Fruit fly (Drosophila melanogaster) whole organism, embryonic: Measurements from ENCODE around the gene CG6652.

Source experiments
- CG10267 ChIP-seq: fragments of 200-800 bp; sonication (Bioruptor generic); optimal IDR thresholded peaks from 2 replicates; lab custom pipeline; 2018; ENCODE audit warnings: missing biosample characterization, mild to moderate bottlenecking, missing genetic modification characterization, moderate library complexity
- CG10366 ChIP-seq: fragments of 200-800 bp; sonication (Bioruptor generic); IDR thresholded peaks from 2 replicates; pipeline ENCODE4 v1.3.6; 2022; ENCODE audit warnings: missing biosample characterization, missing genetic modification characterization
- CG10959 ChIP-seq: fragments of 200-800 bp; sonication (Bioruptor generic); IDR thresholded peaks from 2 replicates; pipeline ENCODE4 v1.3.6; 2022; ENCODE audit warnings: missing biosample characterization, missing genetic modification characterization
- CG11456 ChIP-seq: fragments of 200-800 bp; sonication (Bioruptor generic); IDR thresholded peaks from 3 replicates; pipeline ENCODE4 v1.3.6; 2022; ENCODE audit warnings: missing biosample characterization, missing genetic modification characterization
- CG12219 ChIP-seq: fragments of 200-800 bp; sonication (Bioruptor generic); optimal IDR thresholded peaks from 3 replicates; lab custom pipeline; 2018; ENCODE audit warnings: missing biosample characterization, mild to moderate bottlenecking, missing genetic modification characterization
- CG12299 ChIP-seq: fragments of 200-800 bp; sonication (Bioruptor generic); optimal IDR thresholded peaks from 2 replicates; lab custom pipeline; 2018; ENCODE audit warnings: missing biosample characterization, mild to moderate bottlenecking, missing genetic modification characterization
- CG12391 ChIP-seq: fragments of 200-800 bp; sonication (Bioruptor generic); optimal IDR thresholded peaks from 3 replicates; lab custom pipeline; 2018; ENCODE audit warnings: missing biosample characterization, mild to moderate bottlenecking, missing genetic modification characterization, moderate library complexity
- CG12942 ChIP-seq: fragments of 200-800 bp; sonication (Bioruptor generic); optimal IDR thresholded peaks from 3 replicates; lab custom pipeline; 2016; ENCODE audit warnings: missing biosample characterization, missing genetic modification characterization
- CG13624 ChIP-seq: fragments of 200-800 bp; sonication (Bioruptor generic); optimal IDR thresholded peaks from 2 replicates; lab custom pipeline; 2016; ENCODE audit warnings: missing biosample characterization, missing genetic modification characterization
- CG15514 ChIP-seq: fragments of 200-800 bp; sonication (Bioruptor generic); optimal IDR thresholded peaks from 3 replicates; lab custom pipeline; 2017; ENCODE audit warnings: missing biosample characterization, missing genetic modification characterization, mild to moderate bottlenecking, moderate library complexity, missing genetic modification reagents
- CG17829 ChIP-seq: fragments of 200-800 bp; optimal IDR thresholded peaks from 2 replicates; lab custom pipeline; 2019; ENCODE audit warnings: missing biosample characterization, mild to moderate bottlenecking, missing genetic modification characterization, moderate library complexity
- CG18262 ChIP-seq: fragments of 200-800 bp; optimal IDR thresholded peaks from 3 replicates; lab custom pipeline; 2019; ENCODE audit warnings: missing biosample characterization, mild to moderate bottlenecking, missing genetic modification characterization, moderate library complexity
- CG2120 ChIP-seq: fragments of 200-800 bp; sonication (Bioruptor generic); optimal IDR thresholded peaks from 3 replicates; lab custom pipeline; 2016; ENCODE audit warnings: missing biosample characterization, missing genetic modification characterization
- CG30020 ChIP-seq: fragments of 200-800 bp; optimal IDR thresholded peaks from 2 replicates; lab custom pipeline; 2019; ENCODE audit warnings: missing biosample characterization, mild to moderate bottlenecking, missing genetic modification characterization, moderate library complexity
- CG4424 ChIP-seq: fragments of 200-800 bp; sonication (Bioruptor generic); optimal IDR thresholded peaks from 3 replicates; lab custom pipeline; 2016; ENCODE audit warnings: missing biosample characterization, missing genetic modification characterization
- CG4730 ChIP-seq: fragments of 200-800 bp; sonication (Bioruptor generic); IDR thresholded peaks from 2 replicates; pipeline ENCODE4 v1.3.6; 2022; ENCODE audit warnings: missing biosample characterization, missing genetic modification characterization
- CG8478 ChIP-seq: fragments of >200 bp; optimal IDR thresholded peaks from 2 replicates; lab custom pipeline; 2018
- CG9797 ChIP-seq: fragments of 200-800 bp; sonication (Bioruptor generic); optimal IDR thresholded peaks from 3 replicates; lab custom pipeline; 2018; ENCODE audit warnings: missing biosample characterization, mild to moderate bottlenecking, missing genetic modification characterization
- CG9817 ChIP-seq: fragments of 200-800 bp; sonication (Bioruptor generic); optimal IDR thresholded peaks from 2 replicates; lab custom pipeline; 2018; ENCODE audit warnings: missing biosample characterization, mild to moderate bottlenecking, missing genetic modification characterization, moderate library complexity
- CG9932 ChIP-seq: fragments of 200-800 bp; sonication (Bioruptor generic); IDR thresholded peaks from 2 replicates; pipeline ENCODE4 v1.3.6; 2022; ENCODE audit warnings: missing biosample characterization, missing genetic modification characterization
- CHES-1-like ChIP-seq: fragments of 200-800 bp; sonication (Bioruptor generic); optimal IDR thresholded peaks from 2 replicates; lab custom pipeline; 2016; ENCODE audit warnings: missing biosample characterization, missing genetic modification characterization
- E2f2 ChIP-seq: fragments of 200-800 bp; sonication (Bioruptor generic); IDR thresholded peaks from 2 replicates; pipeline ENCODE4 v1.3.6; 2022; ENCODE audit warnings: missing biosample characterization, missing genetic modification characterization
- Eip74EF ChIP-seq, 2 experiments: fragments of 200-800 bp in 1 of 2; fragments of >200 bp in 1 of 2; sonication (Bioruptor generic) in 1 of 2; optimal IDR thresholded peaks; 2 replicates each; lab custom pipeline; 2017 to 2019; ENCODE audit warnings: missing biosample characterization in 2 of 2, missing genetic modification characterization in 2 of 2, mild to moderate bottlenecking in 1 of 2, moderate library complexity in 1 of 2
- Max ChIP-seq: fragments of 200-800 bp; sonication (Bioruptor generic); optimal IDR thresholded peaks from 2 replicates; lab custom pipeline; 2016; ENCODE audit warnings: missing biosample characterization, mild to moderate bottlenecking, missing genetic modification characterization
- Mrtf ChIP-seq: fragments of 200-800 bp; sonication (Bioruptor generic); IDR thresholded peaks from 3 replicates; pipeline ENCODE4 v1.3.6; 2022; ENCODE audit warnings: missing biosample characterization, missing genetic modification characterization
- Nf-YA ChIP-seq: fragments of 200-800 bp; sonication (Bioruptor generic); IDR thresholded peaks from 2 replicates; pipeline ENCODE4 v1.3.6; 2022; ENCODE audit warnings: missing biosample characterization, missing genetic modification characterization
- Nf-YC ChIP-seq: fragments of 200-800 bp; optimal IDR thresholded peaks from 3 replicates; lab custom pipeline; 2019; ENCODE audit warnings: missing biosample characterization, mild to moderate bottlenecking, missing genetic modification characterization, moderate library complexity
- Ravus ChIP-seq: fragments of 200-800 bp; sonication (Bioruptor generic); IDR thresholded peaks from 2 replicates; pipeline ENCODE4 v1.3.6; 2022; ENCODE audit warnings: missing biosample characterization, missing genetic modification characterization
- Sox100B ChIP-seq: fragments of 200-800 bp; sonication (Bioruptor generic); optimal IDR thresholded peaks from 3 replicates; lab custom pipeline; 2018; ENCODE audit warnings: missing biosample characterization, mild to moderate bottlenecking, missing genetic modification characterization
- Taf1 ChIP-seq: fragments of 200-800 bp; sonication (Bioruptor generic); IDR thresholded peaks from 2 replicates; pipeline ENCODE4 v1.3.6; 2022; ENCODE audit warnings: missing biosample characterization, missing genetic modification characterization
- br ChIP-seq: fragments of >200 bp; optimal IDR thresholded peaks from 2 replicates; lab custom pipeline; 2017
- chinmo ChIP-seq: fragments of 200-800 bp; sonication (Bioruptor generic); IDR thresholded peaks from 4 replicates; pipeline ENCODE4 v1.3.6; 2022; ENCODE audit warnings: missing biosample characterization, missing genetic modification characterization; ENCODE audit not compliant: partially characterized antibody
- corto ChIP-seq: fragments of 200-800 bp; sonication (Bioruptor generic); optimal IDR thresholded peaks from 2 replicates; lab custom pipeline; 2016; ENCODE audit warnings: missing biosample characterization, mild to moderate bottlenecking, missing genetic modification characterization, moderate library complexity
- gcm ChIP-seq: fragments of 200-800 bp; sonication (Bioruptor generic); optimal IDR thresholded peaks from 2 replicates; lab custom pipeline; 2019; ENCODE audit warnings: missing biosample characterization, mild to moderate bottlenecking, missing genetic modification characterization, moderate library complexity
- h ChIP-seq: fragments of >200 bp; optimal IDR thresholded peaks from 2 replicates; lab custom pipeline; 2017
- hb ChIP-seq: fragments of 200-800 bp; sonication (Bioruptor generic); IDR thresholded peaks from 3 replicates; pipeline ENCODE4 v1.3.6; 2022; ENCODE audit warnings: missing biosample characterization, missing genetic modification characterization; ENCODE audit not compliant: partially characterized antibody
- insv ChIP-seq, 2 experiments: fragments of 200-800 bp; sonication (Bioruptor generic); optimal IDR thresholded peaks; 3 replicates each; lab custom pipeline; 2016 to 2018; ENCODE audit warnings: missing biosample characterization in 2 of 2, missing genetic modification characterization in 2 of 2
- ken ChIP-seq: fragments of 200-800 bp; sonication (Bioruptor generic); IDR thresholded peaks from 3 replicates; pipeline ENCODE4 v1.3.6; 2022; ENCODE audit warnings: missing biosample characterization, missing genetic modification characterization
- klu ChIP-seq: fragments of 200-800 bp; sonication (Bioruptor generic); IDR thresholded peaks from 2 replicates; pipeline ENCODE4 v1.3.6; 2022; ENCODE audit warnings: missing biosample characterization, missing genetic modification characterization
- lola ChIP-seq, 3 experiments: fragments of >200 bp in 2 of 3; fragments of 200-800 bp in 1 of 3; sonication (Bioruptor generic) in 1 of 3; optimal IDR thresholded peaks; 2 replicates each; lab custom pipeline; 2017 to 2019; ENCODE audit warnings: missing biosample characterization in 3 of 3, missing genetic modification characterization in 3 of 3, mild to moderate bottlenecking in 1 of 3, moderate library complexity in 1 of 3
- org-1 ChIP-seq: fragments of 200-800 bp; sonication (Bioruptor generic); optimal IDR thresholded peaks from 2 replicates; lab custom pipeline; 2017; ENCODE audit warnings: missing biosample characterization, missing genetic modification characterization
- prd ChIP-seq, 3 experiments: fragments of >200 bp in 2 of 3; fragments of 200-800 bp in 1 of 3; sonication (Bioruptor generic) in 1 of 3; optimal IDR thresholded peaks in 2 of 3; IDR thresholded peaks in 1 of 3; 2 replicates in 2 of 3; 3 replicates in 1 of 3; pipeline versions ENCODE4 v1.3.6 to Lab custom; 2017 to 2022; ENCODE audit warnings: missing biosample characterization in 1 of 3, missing genetic modification characterization in 1 of 3
- psq ChIP-seq: fragments of 200-800 bp; sonication (Bioruptor generic); optimal IDR thresholded peaks from 2 replicates; lab custom pipeline; 2017; ENCODE audit warnings: missing biosample characterization, missing genetic modification characterization
- sima ChIP-seq: fragments of 200-800 bp; sonication (Bioruptor generic); optimal IDR thresholded peaks from 2 replicates; lab custom pipeline; 2016; ENCODE audit warnings: missing biosample characterization, missing genetic modification characterization
- ssp ChIP-seq: fragments of 200-800 bp; sonication (Bioruptor generic); IDR thresholded peaks from 2 replicates; pipeline ENCODE4 v1.3.6; 2022; ENCODE audit warnings: missing biosample characterization, missing genetic modification characterization
- sug ChIP-seq: fragments of 200-800 bp; optimal IDR thresholded peaks from 2 replicates; lab custom pipeline; 2019; ENCODE audit warnings: missing biosample characterization, mild to moderate bottlenecking, missing genetic modification characterization, moderate library complexity
- tin ChIP-seq: fragments of 200-800 bp; sonication (Bioruptor generic); optimal IDR thresholded peaks from 3 replicates; lab custom pipeline; 2016; ENCODE audit warnings: missing biosample characterization, missing genetic modification characterization
- wor ChIP-seq: fragments of 200-800 bp; sonication (Bioruptor generic); IDR thresholded peaks from 2 replicates; pipeline ENCODE4 v1.3.6; 2022; ENCODE audit warnings: missing biosample characterization, missing genetic modification characterization

CG6652 gene

dm6 chr3L:16986062-16987013 is 36.3 kb downstream of the CG6652 start (continued):
- TF ChIP-seq CG17829 (peak; percentile 58), CG15514 (GFP tag; lab: Kevin White, UChicago) (no peak), chinmo (peak; percentile 84; the same call in 1 of the 4 replicates), insv (GFP tag; optimal IDR thresholded peaks at IDR 0.05; lab: Kevin White, UChicago) (no peak), CG9817 (peak; percentile 23), CG12391 (peak; percentile 64), sug (tag; lab: Kevin White, UChicago) (peak; percentile 15), br (no peak), klu (no peak), Max (GFP tag; lab: Kevin White, UChicago) (peak; percentile 53), CG30020 (tag; lab: Kevin White, UChicago) (no peak), Ravus (GFP tag; lab: Robert Waterston, UW) (no peak), CG12942 (GFP tag; lab: Kevin White, UChicago) (peak; percentile 49), CG8478 (lab: Kevin White, UChicago) (no peak), org-1 (GFP tag; lab: Kevin White, UChicago) (peak; percentile 5), psq (GFP tag; lab: Kevin White, UChicago) (no peak), CG10366 (GFP tag; lab: Robert Waterston, UW) (peak; percentile 30), CG9932 (GFP tag; lab: Robert Waterston, UW) (peak; percentile 45; the same call in 1 of the 2 replicates), lola (GFP tag; optimal IDR thresholded peaks at IDR 0.05; lab: Kevin White, UChicago) (peak in 1 of 3 experiments; percentile 65), CG2120 (GFP tag; lab: Kevin White, UChicago) (peak; percentile 43), CG18262 (peak; percentile 81), gcm (GFP tag; lab: Kevin White, UChicago) (no peak), CG12299 (tag; lab: Kevin White, UChicago) (no peak), CG9797 (GFP tag; lab: Kevin White, UChicago) (no peak), CG4424 (peak; percentile 67), Mrtf (GFP tag; lab: Robert Waterston, UW) (peak; percentile 65; the same call in 2 of the 3 replicates), Sox100B (peak; percentile 82), corto (no peak), ssp (GFP tag; lab: Robert Waterston, UW) (no peak), CG12219 (GFP tag; lab: Kevin White, UChicago) (peak; percentile 26), Eip74EF (GFP tag; optimal IDR thresholded peaks at IDR 0.05; lab: Kevin White, UChicago) (no peak), ken (0 out of 3 replicates have a peak, but pooled peaks have one; percentile 42), CHES-1-like (GFP tag; lab: Kevin White, UChicago) (no peak), sima (GFP tag; lab: Kevin White, UChicago) (no peak), wor (GFP tag; lab: Robert Waterston, UW) (no peak), E2f2 (GFP tag; lab: Robert Waterston, UW) (0 out of 2 replicates have a peak, but pooled peaks have one; percentile 11), CG4730 (no peak), Nf-YC (tag; lab: Kevin White, UChicago) (peak; percentile 54), tin (GFP tag; lab: Kevin White, UChicago) (peak; percentile 48), CG10959 (no peak), CG13624 (GFP tag; lab: Kevin White, UChicago) (peak; percentile 38), prd (optimal IDR thresholded peaks at IDR 0.05; lab: Kevin White, UChicago) (no peak), prd (GFP tag; IDR thresholded peaks at IDR 0.05; lab: Robert Waterston, UW) (0 out of 3 replicates have a peak, but pooled peaks have one; percentile 33), h (lab: Kevin White, UChicago) (no peak), CG10267 (tag; lab: Kevin White, UChicago) (peak; percentile 26), hb (GFP tag; lab: Robert Waterston, UW) (no peak), CG11456 (GFP tag; lab: Robert Waterston, UW) (peak; percentile 80), Nf-YA (no peak), Taf1 (GFP tag; lab: Robert Waterston, UW) (no peak)
